Worm (Caenorhabditis elegans) whole organism, mixed stage, embryonic: ENCODE measurements around the gene T04B8.1.

Experiments
- lin-13 ChIP-seq: fragments of 150-350 bp; optimal IDR thresholded peaks from 2 replicates; lab custom pipeline; 2014; ENCODE audit warnings: missing biosample characterization, missing genetic modification characterization
- unc-62 ChIP-seq: fragments of 150-350 bp; optimal IDR thresholded peaks from 2 replicates; lab custom pipeline; 2014; ENCODE audit warnings: missing biosample characterization, missing genetic modification reagents, missing genetic modification characterization

DNA sequence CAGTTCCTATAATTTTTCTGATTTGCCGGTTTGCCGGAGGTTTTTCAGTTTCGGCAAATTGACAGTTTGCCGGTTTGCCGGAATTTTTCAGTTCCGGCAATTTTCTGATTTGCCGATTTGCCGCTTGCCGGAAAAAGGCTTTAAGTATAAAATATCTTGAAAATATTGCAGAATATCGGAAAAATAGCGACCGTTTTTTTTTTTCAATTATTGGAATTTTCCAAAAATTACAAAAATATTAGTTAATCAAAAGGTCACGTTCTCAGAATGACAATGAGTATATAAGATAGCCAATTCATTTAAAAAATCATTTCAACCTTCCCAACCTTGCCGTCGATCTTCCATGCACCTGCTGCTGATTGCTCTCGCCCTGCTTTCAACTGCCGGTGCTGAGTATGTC, 48.2 kb downstream of the T04B8.1 start, which contains the start of gene T02H6.7:
- no peak for TF ChIP-seq unc-62
- TF ChIP-seq lin-13 = no peak
